Worm (Caenorhabditis elegans) whole organism, L2 larva: ENCODE results near the gene srpa-72.

Experiments
- blmp-1 ChIP-seq: sonication (generic microtip); optimal IDR thresholded peaks from 2 replicates; lab custom pipeline; 2017; ENCODE audit warnings: missing genetic modification characterization, mild to moderate bottlenecking, missing compliant biosample characterization, antibody characterized with exemption, moderate library complexity; ENCODE audit not compliant: insufficient read depth
- nhr-10 ChIP-seq: sonication (generic microtip); optimal IDR thresholded peaks from 2 replicates; lab custom pipeline; 2017; ENCODE audit warnings: missing biosample characterization, missing genetic modification characterization
- ztf-11 ChIP-seq: sonication (generic microtip); optimal IDR thresholded peaks from 2 replicates; lab custom pipeline; 2017; ENCODE audit warnings: missing biosample characterization, missing genetic modification characterization

DNA sequence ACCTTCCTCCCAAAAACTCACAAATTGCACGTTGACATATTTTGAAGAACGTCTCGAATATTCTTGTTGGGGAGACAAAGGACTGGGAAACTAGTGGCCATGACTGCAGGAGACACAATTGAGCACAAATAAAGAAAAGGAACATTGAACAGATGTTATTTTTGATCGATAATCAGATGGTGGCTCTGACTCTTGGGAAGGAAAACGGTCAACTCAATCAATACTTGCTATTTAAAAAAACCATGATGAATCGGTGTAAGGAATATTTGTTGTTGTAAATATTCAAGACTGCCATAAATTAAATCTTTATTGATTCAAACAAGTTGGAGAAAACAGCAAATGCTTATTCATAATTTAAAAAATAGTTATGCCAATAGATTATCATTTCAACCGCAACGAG, 16.5 kb upstream of the srpa-72 start, which contains the start of gene fbxb-105:
- no peak for TF ChIP-seq ztf-11 (tag; lab: Kevin White, UChicago)
- no peak for TF ChIP-seq blmp-1
- TF ChIP-seq nhr-10 (tag; lab: Kevin White, UChicago) = no peak
